Worm (Caenorhabditis elegans) whole organism, L4 larva: ENCODE measurements around the gene dis-3.

Experiments used
- D1046.2 ChIP-seq: fragments of 200-800 bp; sonication (Bioruptor generic); IDR thresholded peaks from 2 replicates; pipeline ENCODE4 v1.3.6; 2022; ENCODE audit warnings: missing genetic modification characterization, missing compliant biosample characterization
- F37D6.2 ChIP-seq: sonication (generic microtip); optimal IDR thresholded peaks from 2 replicates; lab custom pipeline; 2016; ENCODE audit warnings: mild to moderate bottlenecking, missing genetic modification characterization, missing compliant biosample characterization
- Y105C5A.15 ChIP-seq: fragments of 200-800 bp; sonication (Bioruptor generic); IDR thresholded peaks from 2 replicates; pipeline ENCODE4 v1.3.6; 2022; ENCODE audit warnings: missing genetic modification characterization, missing compliant biosample characterization
- aha-1 ChIP-seq: fragments of 150-350 bp; peaks from one replicate; lab custom pipeline; 2014; ENCODE audit warnings: missing biosample characterization, missing genetic modification characterization
- aly-2 ChIP-seq: sonication (generic microtip); optimal IDR thresholded peaks from 2 replicates; lab custom pipeline; 2018; ENCODE audit warnings: missing biosample characterization, missing genetic modification characterization
- ceh-32 ChIP-seq: sonication (generic microtip); optimal IDR thresholded peaks from 2 replicates; lab custom pipeline; 2016; ENCODE audit warnings: mild to moderate bottlenecking, missing genetic modification characterization, missing compliant biosample characterization; ENCODE audit not compliant: poor library complexity
- ceh-62 ChIP-seq: sonication (generic microtip); optimal IDR thresholded peaks from 2 replicates; lab custom pipeline; 2017; ENCODE audit warnings: missing biosample characterization, missing genetic modification characterization
- cey-2 ChIP-seq: sonication (generic microtip); optimal IDR thresholded peaks from 3 replicates; lab custom pipeline; 2017; ENCODE audit warnings: missing genetic modification characterization, mild to moderate bottlenecking, missing compliant biosample characterization, antibody characterized with exemption, borderline replicate concordance; ENCODE audit not compliant: insufficient read depth
- daf-16 ChIP-seq, 3 experiments: sonication (generic microtip); optimal IDR thresholded peaks; 2 replicates each; lab custom pipeline; 2016 to 2017; ENCODE audit warnings: missing genetic modification characterization in 3 of 3, missing genetic modification reagents in 3 of 3, mild to moderate bottlenecking in 2 of 3, missing compliant biosample characterization in 2 of 3, missing biosample characterization in 1 of 3, moderate library complexity in 1 of 3
- duxl-1 ChIP-seq: sonication (generic microtip); optimal IDR thresholded peaks from 2 replicates; lab custom pipeline; 2016; ENCODE audit warnings: mild to moderate bottlenecking, missing genetic modification characterization, moderate library complexity, missing compliant biosample characterization; ENCODE audit not compliant: poor library complexity
- egl-43 ChIP-seq: fragments of 200-800 bp; sonication (Bioruptor generic); IDR thresholded peaks from 2 replicates; pipeline ENCODE4 v1.3.6; 2022; ENCODE audit warnings: missing genetic modification reagents, missing genetic modification characterization, missing compliant biosample characterization
- hlh-11 ChIP-seq: fragments of 200-800 bp; sonication (Bioruptor generic); optimal IDR thresholded peaks from 2 replicates; lab custom pipeline; 2018; ENCODE audit warnings: mild to moderate bottlenecking, missing genetic modification characterization, missing compliant biosample characterization
- hlh-30 ChIP-seq: sonication (generic microtip); optimal IDR thresholded peaks from 2 replicates; lab custom pipeline; 2017; ENCODE audit warnings: antibody characterized with exemption, mild to moderate bottlenecking, missing genetic modification characterization, missing compliant biosample characterization; ENCODE audit not compliant: insufficient read depth
- hmg-1.1 ChIP-seq: fragments of 200-800 bp; sonication (Bioruptor generic); IDR thresholded peaks from 2 replicates; pipeline ENCODE4 v1.3.6; 2022; ENCODE audit warnings: missing genetic modification reagents, missing genetic modification characterization, missing compliant biosample characterization
- lim-7 ChIP-seq: fragments of 200-800 bp; sonication (Bioruptor generic); IDR thresholded peaks from 2 replicates; pipeline ENCODE4 v1.3.6; 2022; ENCODE audit warnings: missing genetic modification characterization, missing compliant biosample characterization
- lin-13 ChIP-seq: fragments of 150-350 bp; optimal IDR thresholded peaks from 2 replicates; lab custom pipeline; 2014; ENCODE audit warnings: missing biosample characterization, missing genetic modification reagents, missing genetic modification characterization
- lin-39 ChIP-seq: fragments of 150-350 bp; optimal IDR thresholded peaks from 2 replicates; lab custom pipeline; 2014; ENCODE audit warnings: missing biosample characterization, missing genetic modification reagents, missing genetic modification characterization
- lir-3 ChIP-seq: sonication (generic microtip); optimal IDR thresholded peaks from 2 replicates; lab custom pipeline; 2016; ENCODE audit warnings: mild to moderate bottlenecking, missing genetic modification characterization, missing compliant biosample characterization
- mdl-1 ChIP-seq, 2 experiments: fragments of 150-350 bp in 1 of 2; sonication (generic microtip) in 1 of 2; optimal IDR thresholded peaks; 2 replicates each; lab custom pipeline; 2014 to 2017; ENCODE audit warnings: missing biosample characterization in 2 of 2, missing genetic modification characterization in 2 of 2
- mep-1 ChIP-seq: fragments of 150-350 bp; sonication (generic microtip); optimal IDR thresholded peaks from 3 replicates; lab custom pipeline; 2014; ENCODE audit warnings: missing biosample characterization, missing genetic modification characterization
- mes-2 ChIP-seq: sonication (generic microtip); optimal IDR thresholded peaks from 2 replicates; lab custom pipeline; 2016; ENCODE audit warnings: missing genotype, mild to moderate bottlenecking, missing genetic modification characterization, missing compliant biosample characterization; ENCODE audit not compliant: poor library complexity, severe bottlenecking
- mxl-2 ChIP-seq: fragments of 200-800 bp; sonication (Bioruptor generic); conservative IDR thresholded peaks from 2 replicates; pipeline ENCODE4 v1.3.6; 2022; ENCODE audit warnings: missing genetic modification reagents, missing genetic modification characterization, missing compliant biosample characterization
- nhr-10 ChIP-seq: fragments of 150-350 bp; optimal IDR thresholded peaks from 2 replicates; lab custom pipeline; 2014; ENCODE audit warnings: missing biosample characterization, missing genetic modification characterization
- nhr-41 ChIP-seq: fragments of 200-800 bp; sonication (Bioruptor generic); IDR thresholded peaks from 2 replicates; pipeline ENCODE4 v1.3.6; 2022; ENCODE audit warnings: missing genetic modification reagents, missing genetic modification characterization, missing compliant biosample characterization
- pqm-1 ChIP-seq: sonication (generic microtip); optimal IDR thresholded peaks from 2 replicates; lab custom pipeline; 2017; ENCODE audit warnings: missing biosample characterization, missing genetic modification characterization
- set-16 ChIP-seq: fragments of 200-800 bp; sonication (Bioruptor generic); IDR thresholded peaks from 2 replicates; pipeline ENCODE4 v1.3.6; 2022; ENCODE audit warnings: missing genetic modification reagents, missing genetic modification characterization, missing compliant biosample characterization
- snpc-1.2 ChIP-seq: fragments of 200-800 bp; sonication (Bioruptor generic); IDR thresholded peaks from 2 replicates; pipeline ENCODE4 v1.3.6; 2022; ENCODE audit warnings: missing genetic modification reagents, missing genetic modification characterization, missing compliant biosample characterization
- tra-1 ChIP-seq: fragments of 200-800 bp; sonication (Bioruptor generic); IDR thresholded peaks from 2 replicates; pipeline ENCODE4 v1.3.6; 2022; ENCODE audit warnings: missing genetic modification reagents, missing genetic modification characterization, missing compliant biosample characterization
- unc-62 ChIP-seq, 3 experiments: fragments of 150-350 bp in 1 of 3; sonication (generic microtip); optimal IDR thresholded peaks in 2 of 3; peaks in 1 of 3; 1 replicate in 1 of 3; 2 replicates in 2 of 3; lab custom pipeline; 2014 to 2017; ENCODE audit warnings: missing biosample characterization in 3 of 3, missing genetic modification characterization in 3 of 3, missing genetic modification reagents in 3 of 3, missing genotype in 1 of 3
- zag-1 ChIP-seq: fragments of 150-350 bp; optimal IDR thresholded peaks from 2 replicates; lab custom pipeline; 2014; ENCODE audit warnings: missing biosample characterization, missing genetic modification characterization
- zfp-2 ChIP-seq: sonication (generic microtip); optimal IDR thresholded peaks from 2 replicates; lab custom pipeline; 2016; ENCODE audit warnings: mild to moderate bottlenecking, missing genetic modification characterization, missing compliant biosample characterization
- zfp-3 ChIP-seq: fragments of 200-800 bp; sonication (Bioruptor generic); conservative IDR thresholded peaks from 2 replicates; pipeline ENCODE4 v1.3.6; 2022; ENCODE audit warnings: missing genetic modification reagents, missing genetic modification characterization, missing compliant biosample characterization
- zip-2 ChIP-seq: fragments of 150-350 bp; optimal IDR thresholded peaks from 2 replicates; lab custom pipeline; 2014; ENCODE audit warnings: missing biosample characterization, missing genetic modification characterization
- ztf-11 ChIP-seq: fragments of 150-350 bp; optimal IDR thresholded peaks from 2 replicates; lab custom pipeline; 2014; ENCODE audit warnings: missing biosample characterization, missing genetic modification characterization

dis-3 gene

DNA sequence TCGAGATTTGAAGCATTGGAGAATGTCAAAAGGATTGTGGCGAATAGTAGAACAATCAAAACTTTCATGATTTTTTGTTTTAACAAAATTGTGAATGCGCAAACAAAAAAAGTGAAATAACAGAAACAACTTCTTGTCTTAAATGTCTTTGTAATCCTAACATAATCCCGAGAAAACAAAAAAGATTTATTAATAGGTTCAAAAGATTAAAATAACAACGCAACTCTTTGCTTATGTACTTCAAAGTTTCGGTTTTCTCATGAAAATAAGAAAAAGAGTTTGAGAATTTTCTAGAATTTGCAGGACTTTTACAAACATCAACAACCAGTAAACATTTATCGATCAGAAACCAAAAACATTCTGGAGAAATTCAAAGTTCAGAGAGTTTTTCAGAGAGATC lies 7.2 kb upstream of the dis-3 start, which contains the start of gene ttr-39:
ttr-39 (minus strand) TSS at position 101 of the 400 bp plus-strand sequence.
- TF ChIP-seq daf-16 (GFP tag; optimal IDR thresholded peaks at IDR 0.05; lab: Kevin White, UChicago) (no peak), daf-16 (tag; optimal IDR thresholded peaks at IDR 0.05; lab: Kevin White, UChicago) (no peak), mep-1 (tag; lab: Kevin White, UChicago) (no peak), mxl-2 (GFP tag; lab: Robert Waterston, UW) (no peak), tra-1 (GFP tag; lab: Robert Waterston, UW) (no peak), cey-2 (tag; lab: Kevin White, UChicago) (no peak), F37D6.2 (tag; lab: Kevin White, UChicago) (no peak), mdl-1 (tag; optimal IDR thresholded peaks at IDR 0.05; lab: Kevin White, UChicago) (no peak), ztf-11 (no peak), unc-62 (GFP tag; optimal IDR thresholded peaks at IDR 0.05 in 1 of 2; lab: Kevin White, UChicago) (no peak), unc-62 (tag; optimal IDR thresholded peaks at IDR 0.05; lab: Kevin White, UChicago) (no peak), ceh-62 (tag; lab: Kevin White, UChicago) (no peak), Y105C5A.15 (no peak), zip-2 (tag; lab: Kevin White, UChicago) (no peak)

DNA sequence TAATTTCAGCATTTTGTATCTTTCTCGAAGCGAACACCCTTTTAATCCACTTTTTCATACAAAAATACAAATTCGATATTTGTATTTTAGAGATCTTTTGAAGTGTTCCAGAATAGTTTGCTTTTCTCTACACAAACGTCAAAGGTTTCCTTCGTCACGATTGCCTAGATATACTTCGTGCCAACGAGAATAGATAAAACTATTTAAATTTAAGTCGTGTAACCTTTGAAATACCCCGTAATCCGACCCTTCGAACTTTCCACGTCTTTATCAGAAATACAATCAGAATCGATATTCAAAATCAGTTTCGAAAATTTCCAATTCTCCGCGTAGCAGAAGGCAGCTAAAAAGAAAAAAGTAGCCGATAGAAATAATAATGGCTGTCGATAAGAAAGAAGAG lies 6.6 kb upstream of the dis-3 start, which contains the start of gene ttbk-5:
ttbk-5 (plus strand) TSS at position 301 of the 400 bp plus-strand sequence.
- TF ChIP-seq set-16 (no peak), ceh-62 (tag; lab: Kevin White, UChicago) (no peak), lin-13 (GFP tag; lab: Kevin White, UChicago) (no peak), zfp-3 (GFP tag; lab: Robert Waterston, UW) (no peak), nhr-10 (tag; lab: Kevin White, UChicago) (no peak), hmg-1.1 (no peak), daf-16 (GFP tag; optimal IDR thresholded peaks at IDR 0.05; lab: Kevin White, UChicago) (no peak), daf-16 (tag; optimal IDR thresholded peaks at IDR 0.05; lab: Kevin White, UChicago) (no peak), zag-1 (tag; lab: Kevin White, UChicago) (no peak), nhr-41 (GFP tag; lab: Robert Waterston, UW) (no peak), lin-39 (tag; lab: Kevin White, UChicago) (no peak), hlh-11 (tag; lab: Kevin White, UChicago) (no peak), aha-1 (tag; lab: Kevin White, UChicago) (no peak), mep-1 (tag; lab: Kevin White, UChicago) (no peak), ceh-32 (tag; lab: Kevin White, UChicago) (no peak), D1046.2 (GFP tag; lab: Robert Waterston, UW) (no peak), duxl-1 (tag; lab: Kevin White, UChicago) (no peak), aly-2 (tag; lab: Kevin White, UChicago) (no peak)

DNA sequence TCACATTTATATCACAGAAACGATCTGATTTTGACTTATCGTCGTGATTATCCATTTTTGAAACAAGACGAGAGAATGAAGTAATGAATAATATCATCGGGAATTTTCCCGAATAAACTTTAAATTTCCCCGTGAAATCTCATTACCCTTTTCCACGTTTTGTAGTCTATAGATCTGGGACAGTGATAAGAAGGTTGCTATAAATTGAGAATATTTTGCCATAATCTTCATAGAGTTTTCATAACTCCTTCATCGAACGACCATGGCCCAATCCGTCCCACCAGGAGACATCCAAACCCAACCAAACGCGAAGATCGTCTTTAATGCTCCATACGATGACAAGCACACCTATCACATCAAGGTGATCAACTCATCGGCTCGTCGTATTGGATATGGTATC lies 1.8 kb upstream of the dis-3 start, which contains the start of the genes C04G2.5 and msp-36:
C04G2.5 (minus strand) TSS at position 101 of the 400 bp plus-strand sequence.
msp-36 (plus strand) TSS at position 263 of the 400 bp plus-strand sequence.
- TF ChIP-seq egl-43 (0 out of 2 replicates have a peak, but pooled peaks have one; percentile 30), hlh-30 (tag; lab: Kevin White, UChicago) (no peak)

DNA sequence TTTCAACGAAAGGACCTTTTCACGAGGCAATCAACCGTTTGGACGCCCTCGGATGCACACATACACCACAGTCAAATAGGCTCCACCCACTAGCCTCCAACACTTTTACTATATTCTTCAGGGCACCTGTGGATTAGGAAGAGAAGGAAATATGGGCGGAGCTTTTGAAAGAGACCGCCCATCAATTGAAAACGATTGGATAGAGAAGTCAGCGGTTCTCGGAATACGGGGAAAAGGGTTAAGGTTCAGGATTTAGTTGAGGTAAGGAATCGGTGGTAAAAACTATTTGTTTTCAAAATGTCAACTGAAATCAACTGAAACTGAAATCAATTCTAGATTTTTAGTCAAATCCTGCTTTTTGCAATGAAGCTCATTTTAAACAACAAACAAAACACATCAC lies 13.4 kb downstream of the dis-3 start, which contains the start of gene egl-38:
egl-38 (minus strand) TSS at position 101 of the 400 bp plus-strand sequence.
- TF ChIP-seq hlh-11 (tag; lab: Kevin White, UChicago) = no peak
- no peak for TF ChIP-seq nhr-41 (GFP tag; lab: Robert Waterston, UW)
- TF ChIP-seq pqm-1 (tag; lab: Kevin White, UChicago) = no peak
- TF ChIP-seq lim-7 (GFP tag; lab: Robert Waterston, UW) = no peak
- no peak for TF ChIP-seq zfp-2 (tag; lab: Kevin White, UChicago)
- no peak for TF ChIP-seq snpc-1.2 (GFP tag; lab: Robert Waterston, UW)
- no peak for TF ChIP-seq mes-2
- no peak for TF ChIP-seq mep-1 (tag; lab: Kevin White, UChicago)
- no peak for TF ChIP-seq lir-3 (tag; lab: Kevin White, UChicago)
